Worm (Caenorhabditis elegans) whole organism, L1 larva: ENCODE results near the gene cls-1.

Experiments used
- alr-1 ChIP-seq: fragments of 200-800 bp; sonication (Bioruptor generic); optimal IDR thresholded peaks from 2 replicates; lab custom pipeline; 2018; ENCODE audit warnings: borderline replicate concordance, mild to moderate bottlenecking, missing genetic modification characterization, missing compliant biosample characterization
- blmp-1 ChIP-seq: fragments of 150-350 bp; optimal IDR thresholded peaks from 2 replicates; lab custom pipeline; 2014; ENCODE audit warnings: missing biosample characterization, missing genetic modification characterization
- ceh-8 ChIP-seq: fragments of 200-800 bp; sonication (Bioruptor generic); optimal IDR thresholded peaks from 2 replicates; lab custom pipeline; 2018; ENCODE audit warnings: mild to moderate bottlenecking, missing genetic modification characterization, moderate library complexity, missing compliant biosample characterization
- ceh-82 ChIP-seq, 3 experiments: fragments of 150-350 bp in 1 of 3; sonication (generic microtip) in 2 of 3; optimal IDR thresholded peaks; 2 replicates each; lab custom pipeline; 2014 to 2017; ENCODE audit warnings: missing biosample characterization in 3 of 3, missing genetic modification characterization in 3 of 3
- ces-1 ChIP-seq: fragments of 150-350 bp; optimal IDR thresholded peaks from 2 replicates; lab custom pipeline; 2014; ENCODE audit warnings: missing biosample characterization, missing genetic modification reagents, missing genetic modification characterization
- dpl-1 ChIP-seq, 3 experiments: fragments of 150-350 bp in 2 of 3; sonication (generic microtip) in 1 of 3; optimal IDR thresholded peaks; 2 replicates each; lab custom pipeline; 2014 to 2017; ENCODE audit warnings: missing biosample characterization in 3 of 3, missing genetic modification characterization in 3 of 3, missing genetic modification reagents in 3 of 3
- irx-1 ChIP-seq: sonication (generic microtip); optimal IDR thresholded peaks from 2 replicates; lab custom pipeline; 2016; ENCODE audit warnings: missing genetic modification characterization, missing compliant biosample characterization
- lsy-2 ChIP-seq, 2 experiments: fragments of 150-350 bp; optimal IDR thresholded peaks; 2 replicates each; lab custom pipeline; 2014; ENCODE audit warnings: missing biosample characterization in 2 of 2, missing genetic modification characterization in 2 of 2
- nhr-11 ChIP-seq: fragments of 150-350 bp; optimal IDR thresholded peaks from 2 replicates; lab custom pipeline; 2014; ENCODE audit warnings: missing biosample characterization, missing genetic modification characterization
- nhr-237 ChIP-seq: fragments of 150-350 bp; optimal IDR thresholded peaks from 2 replicates; lab custom pipeline; 2014; ENCODE audit warnings: missing biosample characterization, missing genetic modification characterization
- nhr-90 ChIP-seq: sonication (generic microtip); optimal IDR thresholded peaks from 2 replicates; lab custom pipeline; 2016; ENCODE audit warnings: mild to moderate bottlenecking, missing genetic modification characterization, missing compliant biosample characterization; ENCODE audit not compliant: poor library complexity
- skn-1 ChIP-seq: fragments of 150-350 bp; optimal IDR thresholded peaks from 2 replicates; lab custom pipeline; 2014; ENCODE audit warnings: missing biosample characterization, missing genetic modification characterization
- tlp-1 ChIP-seq: fragments of 150-350 bp; optimal IDR thresholded peaks from 2 replicates; lab custom pipeline; 2014; ENCODE audit warnings: missing biosample characterization, missing genetic modification characterization
- unc-62 ChIP-seq: fragments of 150-350 bp; optimal IDR thresholded peaks from 2 replicates; lab custom pipeline; 2014; ENCODE audit warnings: missing biosample characterization, missing genetic modification reagents, missing genetic modification characterization

DNA sequence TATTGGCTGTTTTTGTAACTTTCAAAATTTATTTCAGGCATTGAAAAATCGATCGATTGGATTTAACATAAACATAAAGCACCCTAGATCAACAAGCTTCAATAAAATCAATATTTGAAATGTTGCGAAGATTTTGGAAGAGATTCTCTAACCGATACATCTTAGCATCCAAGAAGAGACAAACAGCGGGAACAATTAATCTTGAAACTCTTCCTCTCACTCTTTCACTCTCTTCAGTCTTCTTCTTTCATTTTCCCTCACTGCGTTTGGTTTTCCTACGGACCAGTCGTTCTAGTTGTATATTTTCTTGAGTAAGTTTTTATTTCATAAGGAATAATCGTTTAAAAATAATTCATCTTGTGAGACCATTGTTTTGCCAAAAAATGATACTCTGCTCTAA, 25.0 kb downstream of the cls-1 start:
- TF ChIP-seq blmp-1 (tag; lab: Kevin White, UChicago) (peak; percentile 13), ceh-8 (no peak), dpl-1 (GFP tag; optimal IDR thresholded peaks at IDR 0.05; lab: Kevin White, UChicago) (no peak), lsy-2 (tag; optimal IDR thresholded peaks at IDR 0.05; lab: Kevin White, UChicago) (peak in 1 of 2 experiments; percentile 8), unc-62 (GFP tag; lab: Kevin White, UChicago) (no peak), alr-1 (tag; lab: Kevin White, UChicago) (no peak), tlp-1 (tag; lab: Kevin White, UChicago) (no peak), nhr-237 (tag; lab: Kevin White, UChicago) (no peak), nhr-90 (tag; lab: Kevin White, UChicago) (no peak), skn-1 (tag; lab: Kevin White, UChicago) (no peak), ces-1 (GFP tag; lab: Kevin White, UChicago) (no peak), ceh-82 (tag; optimal IDR thresholded peaks at IDR 0.05; lab: Kevin White, UChicago) (no peak), nhr-11 (no peak), irx-1 (tag; lab: Kevin White, UChicago) (no peak)
